Worm (Caenorhabditis elegans): Measurements from ENCODE around the gene grwd-1.

Gene grwd-1

ce11 chrIII:5169699-5170098 lies 16.4 kb downstream of the grwd-1 start, which contains the start of gene ulp-1:
Gene ulp-1, minus strand, starts transcription at chrIII:5169799.
- no peak for TF ChIP-seq madf-2 (tag; optimal IDR thresholded peaks at IDR 0.05)

- TF ChIP-seq ceh-6 (GFP tag; optimal IDR thresholded peaks at IDR 0.05) (no peak), rnt-1 (tag; optimal IDR thresholded peaks at IDR 0.05) (no peak), ref-2 (tag; optimal IDR thresholded peaks at IDR 0.05) (no peak), sox-2 (GFP tag; IDR thresholded peaks at IDR 0.05) (no peak), tbx-2 (tag; optimal IDR thresholded peaks at IDR 0.05) (no peak), eyg-1 (tag; optimal IDR thresholded peaks at IDR 0.05) (no peak), che-1 (tag; optimal IDR thresholded peaks at IDR 0.05) (no peak), K09A11.1 (tag; optimal IDR thresholded peaks at IDR 0.05; ENCODE audit: insufficient read depth) (no peak), nfya-1 (tag; optimal IDR thresholded peaks at IDR 0.05) (no peak), F13H6.1 (tag; optimal IDR thresholded peaks at IDR 0.05) (no peak), fkh-10 (GFP tag; optimal IDR thresholded peaks at IDR 0.05) (no peak), ets-4 (tag; optimal IDR thresholded peaks at IDR 0.05) (no peak), ceh-34 (tag; optimal IDR thresholded peaks at IDR 0.05) (no peak), ceh-14 (tag; optimal IDR thresholded peaks at IDR 0.05) (no peak), sdc-2 (tag; optimal IDR thresholded peaks at IDR 0.05) (no peak)
These were observed 18.7 kb downstream of the grwd-1 start, which contains the start of gene prp-19 for ce11 chrIII:5171945-5172344. Gene prp-19, minus strand, starts transcription at chrIII:5172045.

ce11 chrIII:5172470-5172869 lies 19.2 kb downstream of the grwd-1 start, which contains the start of gene K10D2.5:
Gene K10D2.5, plus strand, starts transcription at chrIII:5172720.
- TF ChIP-seq hlh-8 (tag; optimal IDR thresholded peaks at IDR 0.05) (peak; percentile 95), K09A11.1 (tag; optimal IDR thresholded peaks at IDR 0.05; ENCODE audit: insufficient read depth) (no peak), hlh-30 (tag; optimal IDR thresholded peaks at IDR 0.05; ENCODE audit: insufficient read depth) (peak; percentile 23), unc-42 (tag; optimal IDR thresholded peaks at IDR 0.05) (peak; percentile 87), dve-1 (tag; optimal IDR thresholded peaks at IDR 0.05) (peak; percentile 69), ama-1 (optimal IDR thresholded peaks at IDR 0.05) (no peak), hlh-13 (GFP tag; optimal IDR thresholded peaks at IDR 0.05) (peak; percentile 49), ceh-30 (tag; optimal IDR thresholded peaks at IDR 0.05) (no peak), sox-4 (tag; optimal IDR thresholded peaks at IDR 0.05) (no peak), nfya-1 (tag; optimal IDR thresholded peaks at IDR 0.05) (peak; percentile 78), ceh-6 (GFP tag; optimal IDR thresholded peaks at IDR 0.05) (peak; percentile 45), pax-1 (tag; optimal IDR thresholded peaks at IDR 0.05) (peak; percentile 49), pat-9 (tag; optimal IDR thresholded peaks at IDR 0.05) (peak; percentile 15), tbx-2 (tag; optimal IDR thresholded peaks at IDR 0.05) (peak; percentile 99), ceh-2 (tag; optimal IDR thresholded peaks at IDR 0.05) (peak; percentile 99), lim-6 (tag; optimal IDR thresholded peaks at IDR 0.05) (peak; percentile 96), che-1 (tag; optimal IDR thresholded peaks at IDR 0.05) (no peak), rnt-1 (tag; optimal IDR thresholded peaks at IDR 0.05) (peak; percentile 99), nhr-232 (tag; optimal IDR thresholded peaks at IDR 0.05) (peak; percentile 25), ceh-19 (GFP tag; optimal IDR thresholded peaks at IDR 0.05) (peak; percentile 41), madf-2 (tag; optimal IDR thresholded peaks at IDR 0.05) (peak; percentile 80), ttx-3 (tag; optimal IDR thresholded peaks at IDR 0.05) (no peak), lin-11 (tag; optimal IDR thresholded peaks at IDR 0.05) (no peak), npax-4 (tag; optimal IDR thresholded peaks at IDR 0.05) (no peak), fkh-6 (tag; optimal IDR thresholded peaks at IDR 0.05) (peak; percentile 85), ceh-34 (tag; optimal IDR thresholded peaks at IDR 0.05) (peak; percentile 94), fkh-10 (GFP tag; optimal IDR thresholded peaks at IDR 0.05) (no peak), ceh-24 (tag; optimal IDR thresholded peaks at IDR 0.05) (no peak), ceh-9 (tag; optimal IDR thresholded peaks at IDR 0.05) (no peak), ceh-14 (tag; optimal IDR thresholded peaks at IDR 0.05) (peak; percentile 95), elt-4 (tag; optimal IDR thresholded peaks at IDR 0.05) (peak; percentile 91), sdc-2 (tag; optimal IDR thresholded peaks at IDR 0.05) (peak; percentile 79), K02D7.2 (tag; optimal IDR thresholded peaks at IDR 0.05) (peak; percentile 60), F13H6.1 (tag; optimal IDR thresholded peaks at IDR 0.05) (peak; percentile 91), syd-9 (tag; optimal IDR thresholded peaks at IDR 0.05) (peak; percentile 82), unc-86 (tag; optimal IDR thresholded peaks at IDR 0.05) (peak; percentile 78), sox-2 (GFP tag; IDR thresholded peaks at IDR 0.05) (peak; percentile 23), fax-1 (tag; optimal IDR thresholded peaks at IDR 0.05) (peak; percentile 93), Y22D7AL.16 (tag; optimal IDR thresholded peaks at IDR 0.05) (no peak), pha-4 (tag; optimal IDR thresholded peaks at IDR 0.05) (no peak), nhr-11 (tag; optimal IDR thresholded peaks at IDR 0.05) (no peak), ceh-18 (tag; optimal IDR thresholded peaks at IDR 0.05) (peak; percentile 95), hlh-15 (tag; optimal IDR thresholded peaks at IDR 0.05) (peak; percentile 52), ets-4 (tag; optimal IDR thresholded peaks at IDR 0.05) (peak; percentile 100), pag-3 (tag; optimal IDR thresholded peaks at IDR 0.05; ENCODE audit: borderline replicate concordance) (peak; percentile 78)

Data from whole organism, late embryonic.